Worm (Caenorhabditis elegans) whole organism, L1 larva: ENCODE data around the gene ZK666.2.

Experiments
- C04F5.9 ChIP-seq: sonication (generic microtip); optimal IDR thresholded peaks from 2 replicates; lab custom pipeline; 2016; ENCODE audit warnings: missing genetic modification characterization, missing compliant biosample characterization
- C16A3.4 ChIP-seq: fragments of 150-350 bp; optimal IDR thresholded peaks from 2 replicates; lab custom pipeline; 2014; ENCODE audit warnings: missing biosample characterization, missing genetic modification characterization
- alr-1 ChIP-seq: fragments of 200-800 bp; sonication (Bioruptor generic); optimal IDR thresholded peaks from 2 replicates; lab custom pipeline; 2018; ENCODE audit warnings: borderline replicate concordance, mild to moderate bottlenecking, missing genetic modification characterization, missing compliant biosample characterization
- aly-2 ChIP-seq: fragments of 150-350 bp; optimal IDR thresholded peaks from 2 replicates; lab custom pipeline; 2014; ENCODE audit warnings: missing biosample characterization, missing genetic modification characterization
- ama-1 ChIP-seq: fragments of 150-350 bp; optimal IDR thresholded peaks from 2 replicates; lab custom pipeline; 2014
- blmp-1 ChIP-seq: fragments of 150-350 bp; optimal IDR thresholded peaks from 2 replicates; lab custom pipeline; 2014; ENCODE audit warnings: missing biosample characterization, missing genetic modification characterization
- ceh-82 ChIP-seq, 3 experiments: fragments of 150-350 bp in 1 of 3; sonication (generic microtip) in 2 of 3; optimal IDR thresholded peaks; 2 replicates each; lab custom pipeline; 2014 to 2017; ENCODE audit warnings: missing biosample characterization in 3 of 3, missing genetic modification characterization in 3 of 3
- ceh-90 ChIP-seq: sonication (generic microtip); optimal IDR thresholded peaks from 2 replicates; lab custom pipeline; 2016; ENCODE audit warnings: missing genetic modification characterization, missing compliant biosample characterization
- ces-1 ChIP-seq: fragments of 150-350 bp; optimal IDR thresholded peaks from 2 replicates; lab custom pipeline; 2014; ENCODE audit warnings: missing biosample characterization, missing genetic modification reagents, missing genetic modification characterization
- dpl-1 ChIP-seq, 3 experiments: fragments of 150-350 bp in 2 of 3; sonication (generic microtip) in 1 of 3; optimal IDR thresholded peaks; 2 replicates each; lab custom pipeline; 2014 to 2017; ENCODE audit warnings: missing biosample characterization in 3 of 3, missing genetic modification characterization in 3 of 3, missing genetic modification reagents in 3 of 3
- efl-1 ChIP-seq, 4 experiments: fragments of 150-350 bp; optimal IDR thresholded peaks in 3 of 4; peaks in 1 of 4; 1 replicate in 1 of 4; 2 replicates in 3 of 4; lab custom pipeline; 2014; ENCODE audit warnings: missing biosample characterization in 2 of 4, missing genetic modification characterization in 2 of 4, missing genetic modification reagents in 2 of 4
- efl-3 ChIP-seq: fragments of 200-800 bp; sonication (Bioruptor generic); optimal IDR thresholded peaks from 2 replicates; lab custom pipeline; 2018; ENCODE audit warnings: mild to moderate bottlenecking, missing genetic modification characterization, missing compliant biosample characterization
- egl-13 ChIP-seq: sonication (generic microtip); optimal IDR thresholded peaks from 2 replicates; lab custom pipeline; 2016; ENCODE audit warnings: missing genotype, missing genetic modification reagents, missing genetic modification characterization, missing compliant biosample characterization
- elt-2 ChIP-seq: sonication (generic microtip); optimal IDR thresholded peaks from 2 replicates; lab custom pipeline; 2016; ENCODE audit warnings: missing genetic modification characterization, mild to moderate bottlenecking, inconsistent platforms, missing compliant biosample characterization, missing genetic modification reagents
- elt-3 ChIP-seq, 6 experiments: fragments of 150-350 bp in 1 of 6; sonication (generic microtip); optimal IDR thresholded peaks; 2 replicates each; lab custom pipeline; 2017 to 2018; ENCODE audit warnings: missing biosample characterization in 6 of 6, missing genetic modification characterization in 6 of 6, inconsistent platforms in 1 of 6
- ets-5 ChIP-seq: fragments of 200-800 bp; sonication (Bioruptor generic); IDR thresholded peaks from 2 replicates; pipeline ENCODE4 v1.3.6; 2022; ENCODE audit warnings: missing genetic modification characterization, missing compliant biosample characterization
- fkh-10 ChIP-seq: sonication (generic microtip); optimal IDR thresholded peaks from 2 replicates; lab custom pipeline; 2017; ENCODE audit warnings: missing biosample characterization, missing genetic modification reagents, missing genetic modification characterization
- fos-1 ChIP-seq: fragments of 150-350 bp; optimal IDR thresholded peaks from 2 replicates; lab custom pipeline; 2014; ENCODE audit warnings: missing biosample characterization, missing genetic modification characterization
- grh-1 ChIP-seq: fragments of 200-800 bp; sonication (Bioruptor generic); IDR thresholded peaks from 2 replicates; pipeline ENCODE4 v1.3.6; 2022; ENCODE audit warnings: missing genetic modification reagents, missing genetic modification characterization, missing compliant biosample characterization
- hlh-17 ChIP-seq: fragments of 200-800 bp; sonication (Bioruptor generic); optimal IDR thresholded peaks from 2 replicates; lab custom pipeline; 2018; ENCODE audit warnings: missing genetic modification characterization, mild to moderate bottlenecking, missing compliant biosample characterization, moderate library complexity, borderline replicate concordance
- hlh-4 ChIP-seq: sonication (generic microtip); optimal IDR thresholded peaks from 2 replicates; lab custom pipeline; 2016; ENCODE audit warnings: mild to moderate bottlenecking, missing genetic modification characterization, missing compliant biosample characterization
- isw-1 ChIP-seq: fragments of 200-800 bp; sonication (Bioruptor generic); IDR thresholded peaks from 2 replicates; pipeline ENCODE4 v1.3.6; 2022; ENCODE audit warnings: missing genetic modification characterization, missing compliant biosample characterization
- lin-13 ChIP-seq: fragments of 150-350 bp; optimal IDR thresholded peaks from 2 replicates; lab custom pipeline; 2014; ENCODE audit warnings: missing biosample characterization, missing genetic modification reagents, missing genetic modification characterization
- lin-14 ChIP-seq: fragments of 200-800 bp; sonication (Bioruptor generic); optimal IDR thresholded peaks from 2 replicates; lab custom pipeline; 2018; ENCODE audit warnings: mild to moderate bottlenecking, missing genetic modification characterization, moderate library complexity, missing compliant biosample characterization
- lin-39 ChIP-seq: fragments of 150-350 bp; optimal IDR thresholded peaks from 2 replicates; lab custom pipeline; 2014; ENCODE audit warnings: missing biosample characterization, missing genetic modification reagents, missing genetic modification characterization
- lir-3 ChIP-seq: sonication (generic microtip); optimal IDR thresholded peaks from 2 replicates; lab custom pipeline; 2016; ENCODE audit warnings: mild to moderate bottlenecking, missing genetic modification characterization, moderate library complexity, missing compliant biosample characterization; ENCODE audit not compliant: poor library complexity
- lsy-2 ChIP-seq, 2 experiments: fragments of 150-350 bp; optimal IDR thresholded peaks; 2 replicates each; lab custom pipeline; 2014; ENCODE audit warnings: missing biosample characterization in 2 of 2, missing genetic modification characterization in 2 of 2
- mab-9 ChIP-seq: fragments of 200-800 bp; sonication (Bioruptor generic); IDR thresholded peaks from 2 replicates; pipeline ENCODE4 v1.3.6; 2022; ENCODE audit warnings: missing genetic modification reagents, missing genetic modification characterization, missing compliant biosample characterization
- mdl-1 ChIP-seq, 2 experiments: fragments of 150-350 bp; optimal IDR thresholded peaks; 2 replicates each; lab custom pipeline; 2014 to 2017; ENCODE audit warnings: missing biosample characterization in 2 of 2, missing genetic modification characterization in 2 of 2, inconsistent platforms in 1 of 2
- mef-2 ChIP-seq: fragments of 150-350 bp; optimal IDR thresholded peaks from 2 replicates; lab custom pipeline; 2014; ENCODE audit warnings: missing biosample characterization, missing genetic modification characterization
- nhr-11 ChIP-seq: fragments of 150-350 bp; optimal IDR thresholded peaks from 2 replicates; lab custom pipeline; 2014; ENCODE audit warnings: missing biosample characterization, missing genetic modification characterization
- nhr-12 ChIP-seq: sonication (generic microtip); optimal IDR thresholded peaks from 2 replicates; lab custom pipeline; 2017; ENCODE audit warnings: missing biosample characterization, missing genetic modification characterization
- nhr-19 ChIP-seq: fragments of 200-800 bp; sonication (Bioruptor generic); conservative IDR thresholded peaks from 2 replicates; pipeline ENCODE4 v1.3.6; 2022; ENCODE audit warnings: missing genetic modification characterization, missing compliant biosample characterization
- nhr-76 ChIP-seq: sonication (generic microtip); optimal IDR thresholded peaks from 2 replicates; lab custom pipeline; 2017; ENCODE audit warnings: missing biosample characterization, missing genetic modification characterization
- nhr-77 ChIP-seq: fragments of 150-350 bp; optimal IDR thresholded peaks from 2 replicates; lab custom pipeline; 2014; ENCODE audit warnings: missing biosample characterization, missing genetic modification characterization
- nhr-84 ChIP-seq: sonication (generic microtip); optimal IDR thresholded peaks from 2 replicates; lab custom pipeline; 2017; ENCODE audit warnings: missing biosample characterization, missing genetic modification characterization
- nhr-90 ChIP-seq: sonication (generic microtip); optimal IDR thresholded peaks from 2 replicates; lab custom pipeline; 2016; ENCODE audit warnings: mild to moderate bottlenecking, missing genetic modification characterization, missing compliant biosample characterization; ENCODE audit not compliant: poor library complexity
- skn-1 ChIP-seq: fragments of 150-350 bp; optimal IDR thresholded peaks from 2 replicates; lab custom pipeline; 2014; ENCODE audit warnings: missing biosample characterization, missing genetic modification characterization
- snpc-4 ChIP-seq: fragments of 150-350 bp; optimal IDR thresholded peaks from 2 replicates; lab custom pipeline; 2014; ENCODE audit warnings: missing biosample characterization, missing genetic modification characterization
- snu-23 ChIP-seq: sonication (generic microtip); optimal IDR thresholded peaks from 2 replicates; lab custom pipeline; 2016; ENCODE audit warnings: missing genetic modification characterization, missing compliant biosample characterization
- sox-4 ChIP-seq: sonication (generic microtip); optimal IDR thresholded peaks from 2 replicates; lab custom pipeline; 2016; ENCODE audit warnings: missing genetic modification characterization, missing compliant biosample characterization
- sptf-1 ChIP-seq: fragments of 150-350 bp; optimal IDR thresholded peaks from 2 replicates; lab custom pipeline; 2014; ENCODE audit warnings: missing biosample characterization, missing genetic modification characterization
- sup-37 ChIP-seq: fragments of 200-800 bp; sonication (Bioruptor generic); optimal IDR thresholded peaks from 2 replicates; lab custom pipeline; 2018; ENCODE audit warnings: mild to moderate bottlenecking, missing genetic modification characterization, missing compliant biosample characterization
- unc-130 ChIP-seq: fragments of 150-350 bp; optimal IDR thresholded peaks from 2 replicates; lab custom pipeline; 2017; ENCODE audit warnings: missing biosample characterization, missing genetic modification characterization, inconsistent platforms
- unc-30 ChIP-seq: sonication (generic microtip); optimal IDR thresholded peaks from 2 replicates; lab custom pipeline; 2017; ENCODE audit warnings: missing biosample characterization, missing genetic modification characterization
- unc-86 ChIP-seq: sonication (generic microtip); optimal IDR thresholded peaks from 2 replicates; lab custom pipeline; 2016; ENCODE audit warnings: missing genetic modification characterization, missing compliant biosample characterization
- vab-15 ChIP-seq: sonication (generic microtip); optimal IDR thresholded peaks from 2 replicates; lab custom pipeline; 2017; ENCODE audit warnings: missing genotype, mild to moderate bottlenecking, missing genetic modification characterization, missing compliant biosample characterization
- xbp-1 ChIP-seq: sonication (generic microtip); optimal IDR thresholded peaks from 2 replicates; lab custom pipeline; 2016; ENCODE audit warnings: missing genetic modification characterization, missing compliant biosample characterization
- zag-1 ChIP-seq: fragments of 150-350 bp; optimal IDR thresholded peaks from 2 replicates; lab custom pipeline; 2014; ENCODE audit warnings: missing biosample characterization, missing genetic modification characterization
- ztf-11 ChIP-seq, 2 experiments: sonication (generic microtip); optimal IDR thresholded peaks; 2 replicates each; lab custom pipeline; 2016 to 2017; ENCODE audit warnings: missing genetic modification characterization in 2 of 2, missing biosample characterization in 1 of 2, missing compliant biosample characterization in 1 of 2
- ztf-4 ChIP-seq: fragments of 150-350 bp; optimal IDR thresholded peaks from 2 replicates; lab custom pipeline; 2014; ENCODE audit warnings: missing biosample characterization, missing genetic modification characterization

Gene ZK666.2

ce11 chrII:10504729-10505128 lies 33.0 kb upstream of the ZK666.2 start (continued):
- TF ChIP-seq skn-1 (no peak), efl-3 (no peak), zag-1 (tag; lab: Kevin White, UChicago) (no peak), sptf-1 (tag; lab: Kevin White, UChicago) (no peak), nhr-77 (tag; lab: Kevin White, UChicago) (peak; percentile 28), aly-2 (tag; lab: Kevin White, UChicago) (no peak), isw-1 (GFP tag; lab: Robert Waterston, UW) (no peak), dpl-1 (GFP tag; optimal IDR thresholded peaks at IDR 0.05; lab: Kevin White, UChicago) (no peak), efl-1 (optimal IDR thresholded peaks at IDR 0.05; lab: Kevin White, UChicago) (no peak), efl-1 (GFP tag; optimal IDR thresholded peaks at IDR 0.05 in 1 of 2; lab: Kevin White, UChicago) (peak in 1 of 2 experiments; percentile 1), unc-30 (tag; lab: Kevin White, UChicago) (no peak), egl-13 (no peak), lin-14 (GFP tag; lab: Kevin White, UChicago) (peak; percentile 57), snu-23 (no peak), ama-1 (lab: Kevin White, UChicago) (no peak), snpc-4 (tag; lab: Kevin White, UChicago) (no peak), alr-1 (no peak), ets-5 (no peak), lin-13 (GFP tag; lab: Kevin White, UChicago) (no peak), elt-2 (tag; lab: Kevin White, UChicago) (no peak), ces-1 (GFP tag; lab: Kevin White, UChicago) (no peak), ceh-90 (tag; lab: Kevin White, UChicago) (no peak), hlh-17 (GFP tag; lab: Kevin White, UChicago) (no peak), ztf-11 (tag; optimal IDR thresholded peaks at IDR 0.05; lab: Kevin White, UChicago) (no peak), lsy-2 (tag; optimal IDR thresholded peaks at IDR 0.05; lab: Kevin White, UChicago) (peak in 1 of 2 experiments; percentile 19), unc-130 (no peak), lin-39 (no peak), ztf-4 (tag; lab: Kevin White, UChicago) (no peak), sup-37 (GFP tag; lab: Kevin White, UChicago) (no peak), fos-1 (no peak), mef-2 (tag; lab: Kevin White, UChicago) (no peak), nhr-11 (tag; lab: Kevin White, UChicago) (no peak), C04F5.9 (tag; lab: Kevin White, UChicago) (no peak), mdl-1 (tag; optimal IDR thresholded peaks at IDR 0.05; lab: Kevin White, UChicago) (no peak), hlh-4 (tag; lab: Kevin White, UChicago) (no peak), C16A3.4 (no peak), nhr-84 (tag; lab: Kevin White, UChicago) (no peak), ceh-82 (tag; optimal IDR thresholded peaks at IDR 0.05; lab: Kevin White, UChicago) (no peak), nhr-90 (no peak), blmp-1 (peak; percentile 62), nhr-19 (GFP tag; lab: Robert Waterston, UW) (no peak), nhr-76 (tag; lab: Kevin White, UChicago) (no peak), unc-86 (tag; lab: Kevin White, UChicago) (no peak), xbp-1 (tag; lab: Kevin White, UChicago) (no peak), grh-1 (GFP tag; lab: Robert Waterston, UW) (no peak), lir-3 (no peak), mab-9 (no peak), vab-15 (no peak), sox-4 (tag; lab: Kevin White, UChicago) (no peak), fkh-10 (GFP tag; lab: Kevin White, UChicago) (no peak), nhr-12 (tag; lab: Kevin White, UChicago) (no peak), elt-3 (tag; optimal IDR thresholded peaks at IDR 0.05; lab: Kevin White, UChicago) (no peak)
